Worm (Caenorhabditis elegans) whole organism, young adult: ENCODE data around the gene Y44A6D.5.
A peak's percentile ranks its signal among the peaks of the same experiment; 100 is the strongest.

ENCODE experiments used
- C06A6.2 ChIP-seq: fragments of 200-800 bp; sonication (Bioruptor generic); conservative IDR thresholded peaks from 2 replicates; pipeline ENCODE4 v1.3.6; 2022; ENCODE audit warnings: missing genetic modification characterization, missing compliant biosample characterization
- C17E4.6 ChIP-seq: fragments of 200-800 bp; sonication (Bioruptor generic); IDR thresholded peaks from 2 replicates; pipeline ENCODE4 v1.3.6; 2022; ENCODE audit warnings: missing genetic modification reagents, missing genetic modification characterization, missing compliant biosample characterization
- F23B12.7 ChIP-seq: sonication (generic microtip); optimal IDR thresholded peaks from 2 replicates; lab custom pipeline; 2017; ENCODE audit warnings: missing genetic modification characterization, mild to moderate bottlenecking, missing compliant biosample characterization, antibody characterized with exemption, moderate library complexity; ENCODE audit not compliant: insufficient read depth
- F37B4.10 ChIP-seq: fragments of 200-800 bp; sonication (Bioruptor generic); IDR thresholded peaks from 2 replicates; pipeline ENCODE4 v1.3.6; 2022; ENCODE audit warnings: missing genetic modification characterization, missing compliant biosample characterization
- F52B5.7 ChIP-seq: sonication (generic microtip); optimal IDR thresholded peaks from 2 replicates; lab custom pipeline; 2016; ENCODE audit warnings: mild to moderate bottlenecking, missing genetic modification characterization, missing compliant biosample characterization
- F57A8.1 ChIP-seq: fragments of 200-800 bp; sonication (Bioruptor generic); optimal IDR thresholded peaks from 2 replicates; lab custom pipeline; 2018; ENCODE audit warnings: mild to moderate bottlenecking, missing genetic modification characterization, moderate library complexity, missing compliant biosample characterization
- F57C9.4 ChIP-seq: sonication (generic microtip); optimal IDR thresholded peaks from 2 replicates; lab custom pipeline; 2017; ENCODE audit warnings: mild to moderate bottlenecking, missing genetic modification characterization, missing compliant biosample characterization
- Y53F4B.3 ChIP-seq: fragments of 200-800 bp; sonication (Bioruptor generic); IDR thresholded peaks from 2 replicates; pipeline ENCODE4 v1.3.6; 2022; ENCODE audit warnings: missing genetic modification reagents, missing genetic modification characterization, missing compliant biosample characterization
- Y56A3A.18 ChIP-seq: fragments of 200-800 bp; sonication (Bioruptor generic); IDR thresholded peaks from 2 replicates; pipeline ENCODE4 v1.3.6; 2022; ENCODE audit warnings: missing genetic modification reagents, missing genetic modification characterization, missing compliant biosample characterization
- akir-1 ChIP-seq: fragments of 200-800 bp; sonication (Bioruptor generic); optimal IDR thresholded peaks from 2 replicates; lab custom pipeline; 2018; ENCODE audit warnings: mild to moderate bottlenecking, missing genetic modification characterization, moderate library complexity, missing compliant biosample characterization
- ama-1 ChIP-seq, 3 experiments: fragments of 150-350 bp in 1 of 3; sonication (generic microtip) in 2 of 3; optimal IDR thresholded peaks; 2 replicates each; lab custom pipeline; 2014 to 2018; ENCODE audit warnings: missing biosample characterization in 2 of 3, missing genetic modification characterization in 2 of 3, missing genetic modification reagents in 2 of 3
- aptf-3 ChIP-seq: fragments of 200-800 bp; sonication (Bioruptor generic); IDR thresholded peaks from 2 replicates; pipeline ENCODE4 v1.3.6; 2022; ENCODE audit warnings: missing genetic modification characterization, missing compliant biosample characterization
- atf-7 ChIP-seq: sonication (generic microtip); optimal IDR thresholded peaks from 2 replicates; lab custom pipeline; 2017; ENCODE audit warnings: mild to moderate bottlenecking, missing genetic modification characterization, missing compliant biosample characterization
- bed-1 ChIP-seq: fragments of 200-800 bp; sonication (Bioruptor generic); IDR thresholded peaks from 2 replicates; pipeline ENCODE4 v1.3.6; 2022; ENCODE audit warnings: missing genetic modification reagents, missing genetic modification characterization, missing compliant biosample characterization
- ccch-3 ChIP-seq: fragments of 200-800 bp; sonication (Bioruptor generic); optimal IDR thresholded peaks from 2 replicates; lab custom pipeline; 2018; ENCODE audit warnings: mild to moderate bottlenecking, missing genetic modification characterization, missing compliant biosample characterization
- chd-7 ChIP-seq: sonication (generic microtip); optimal IDR thresholded peaks from 2 replicates; lab custom pipeline; 2016; ENCODE audit warnings: mild to moderate bottlenecking, missing genetic modification characterization, moderate library complexity, missing compliant biosample characterization
- dox-1 ChIP-seq: fragments of 200-800 bp; sonication (Bioruptor generic); IDR thresholded peaks from 2 replicates; pipeline ENCODE4 v1.3.6; 2022; ENCODE audit warnings: missing genetic modification reagents, missing genetic modification characterization, missing compliant biosample characterization
- dpl-1 ChIP-seq: fragments of 150-350 bp; optimal IDR thresholded peaks from 2 replicates; lab custom pipeline; 2014; ENCODE audit warnings: missing biosample characterization, missing genetic modification reagents, missing genetic modification characterization
- efl-1 ChIP-seq: fragments of 150-350 bp; optimal IDR thresholded peaks from 2 replicates; lab custom pipeline; 2014; ENCODE audit warnings: missing biosample characterization, missing genetic modification reagents, missing genetic modification characterization
- gei-17 ChIP-seq: fragments of 200-800 bp; sonication (Bioruptor generic); optimal IDR thresholded peaks from 2 replicates; lab custom pipeline; 2018; ENCODE audit warnings: mild to moderate bottlenecking, missing genetic modification characterization, missing compliant biosample characterization
- hlh-26 ChIP-seq: fragments of 200-800 bp; sonication (Bioruptor generic); conservative IDR thresholded peaks from 2 replicates; pipeline ENCODE4 v1.3.6; 2022; ENCODE audit warnings: missing genetic modification reagents, missing genetic modification characterization, missing compliant biosample characterization
- let-607 ChIP-seq, 2 experiments: fragments of 200-800 bp in 1 of 2; sonication (Bioruptor generic) in 1 of 2; sonication (generic microtip) in 1 of 2; optimal IDR thresholded peaks; 2 replicates each; lab custom pipeline; 2016 to 2018; ENCODE audit warnings: mild to moderate bottlenecking in 2 of 2, missing compliant biosample characterization in 2 of 2, missing genetic modification characterization in 2 of 2, moderate library complexity in 2 of 2, missing genotype in 1 of 2
- lin-35 ChIP-seq, 3 experiments: fragments of 150-350 bp in 2 of 3; sonication (generic microtip) in 1 of 3; optimal IDR thresholded peaks; 2 replicates each; lab custom pipeline; 2014 to 2018; ENCODE audit warnings: missing biosample characterization in 3 of 3, missing genetic modification characterization in 3 of 3, missing genetic modification reagents in 3 of 3
- lin-54 ChIP-seq: fragments of 200-800 bp; sonication (Bioruptor generic); optimal IDR thresholded peaks from 2 replicates; lab custom pipeline; 2018; ENCODE audit warnings: mild to moderate bottlenecking, missing genetic modification characterization, missing compliant biosample characterization
- lsl-1 ChIP-seq: fragments of 200-800 bp; sonication (Bioruptor generic); optimal IDR thresholded peaks from 2 replicates; lab custom pipeline; 2018; ENCODE audit warnings: mild to moderate bottlenecking, missing genetic modification characterization, moderate library complexity, missing compliant biosample characterization
- lsy-27 ChIP-seq: sonication (generic microtip); optimal IDR thresholded peaks from 2 replicates; lab custom pipeline; 2017; ENCODE audit warnings: missing genetic modification characterization, mild to moderate bottlenecking, missing compliant biosample characterization, antibody characterized with exemption, missing genotype, borderline replicate concordance; ENCODE audit not compliant: insufficient read depth
- madf-3 ChIP-seq: fragments of 200-800 bp; sonication (Bioruptor generic); IDR thresholded peaks from 2 replicates; pipeline ENCODE4 v1.3.6; 2022; ENCODE audit warnings: missing genetic modification reagents, missing genetic modification characterization, missing compliant biosample characterization
- madf-6 ChIP-seq: fragments of 200-800 bp; sonication (Bioruptor generic); IDR thresholded peaks from 2 replicates; pipeline ENCODE4 v1.3.6; 2022; ENCODE audit warnings: missing genetic modification reagents, missing genetic modification characterization, missing compliant biosample characterization
- nfya-1 ChIP-seq: sonication (generic microtip); optimal IDR thresholded peaks from 2 replicates; lab custom pipeline; 2017; ENCODE audit warnings: antibody characterized with exemption, missing compliant biosample characterization, missing genetic modification characterization, borderline replicate concordance; ENCODE audit not compliant: insufficient read depth
- nfyb-1 ChIP-seq: fragments of 200-800 bp; sonication (Bioruptor generic); IDR thresholded peaks from 2 replicates; pipeline ENCODE4 v1.3.6; 2022; ENCODE audit warnings: missing genetic modification reagents, missing genetic modification characterization, missing compliant biosample characterization
- nhr-27 ChIP-seq: fragments of 200-800 bp; sonication (Bioruptor generic); optimal IDR thresholded peaks from 2 replicates; lab custom pipeline; 2018; ENCODE audit warnings: mild to moderate bottlenecking, missing genetic modification characterization, moderate library complexity, missing compliant biosample characterization
- nhr-80 ChIP-seq: sonication (generic microtip); optimal IDR thresholded peaks from 2 replicates; lab custom pipeline; 2016; ENCODE audit warnings: missing genetic modification characterization, missing compliant biosample characterization
- rec-8 ChIP-seq, 2 experiments: sonication (generic microtip); optimal IDR thresholded peaks; 2 replicates each; lab custom pipeline; 2016; ENCODE audit warnings: mild to moderate bottlenecking in 2 of 2, missing genetic modification characterization in 2 of 2, missing genetic modification reagents in 2 of 2, missing genotype in 2 of 2, missing biosample characterization in 1 of 2, missing compliant biosample characterization in 1 of 2, moderate library complexity in 1 of 2
- repo-1 ChIP-seq: sonication (generic microtip); optimal IDR thresholded peaks from 2 replicates; lab custom pipeline; 2017; ENCODE audit warnings: mild to moderate bottlenecking, missing genetic modification characterization, missing compliant biosample characterization
- rpc-1 ChIP-seq, 2 experiments: fragments of 150-350 bp in 1 of 2; sonication (generic microtip) in 1 of 2; optimal IDR thresholded peaks; 2 replicates each; lab custom pipeline; 2014 to 2018; ENCODE audit warnings: missing biosample characterization in 1 of 2, missing genetic modification characterization in 1 of 2, missing genetic modification reagents in 1 of 2, missing genotype in 1 of 2
- snpc-1.1 ChIP-seq: sonication (generic microtip); optimal IDR thresholded peaks from 2 replicates; lab custom pipeline; 2017; ENCODE audit warnings: missing genetic modification characterization, mild to moderate bottlenecking, missing compliant biosample characterization, antibody characterized with exemption, moderate library complexity, missing genotype, missing genetic modification reagents; ENCODE audit not compliant: insufficient read depth
- snpc-3.4 ChIP-seq: sonication (generic microtip); optimal IDR thresholded peaks from 2 replicates; lab custom pipeline; 2017; ENCODE audit warnings: missing genetic modification characterization, mild to moderate bottlenecking, missing compliant biosample characterization, antibody characterized with exemption, moderate library complexity, missing genotype, missing genetic modification reagents
- somi-1 ChIP-seq: fragments of 200-800 bp; sonication (Bioruptor generic); optimal IDR thresholded peaks from 2 replicates; lab custom pipeline; 2018; ENCODE audit warnings: mild to moderate bottlenecking, missing genetic modification characterization, missing compliant biosample characterization
- tbp1 ChIP-seq: fragments of 200-800 bp; sonication (Bioruptor generic); optimal IDR thresholded peaks from 2 replicates; lab custom pipeline; 2018; ENCODE audit warnings: mild to moderate bottlenecking, missing genetic modification characterization, missing compliant biosample characterization
- ztf-18 ChIP-seq: sonication (generic microtip); optimal IDR thresholded peaks from 2 replicates; lab custom pipeline; 2016; ENCODE audit warnings: missing genotype, mild to moderate bottlenecking, missing genetic modification characterization, missing compliant biosample characterization

Gene Y44A6D.5

ce11 chrV:20776761-20777160, 26.0 kb downstream of the Y44A6D.5 start (continued):
- TF ChIP-seq nfya-1 (tag; lab: Kevin White, UChicago), result no peak
- no peak for TF ChIP-seq bed-1 (GFP tag; lab: Robert Waterston, UW)
- peak; percentile 31; the same call in 1 of the 2 replicates for TF ChIP-seq madf-6 (GFP tag; lab: Robert Waterston, UW)
- no peak for TF ChIP-seq ztf-18
- TF ChIP-seq lin-35 (GFP tag; optimal IDR thresholded peaks at IDR 0.05; lab: Kevin White, UChicago), result no peak
- TF ChIP-seq nhr-80 (tag; lab: Kevin White, UChicago), result peak; percentile 58
- no peak for TF ChIP-seq hlh-26 (GFP tag; lab: Robert Waterston, UW)
- TF ChIP-seq rec-8 (tag; optimal IDR thresholded peaks at IDR 0.05; lab: Kevin White, UChicago), result no peak
- peak; percentile 40 for TF ChIP-seq tbp1 (GFP tag; lab: Kevin White, UChicago)
- TF ChIP-seq let-607 (tag; optimal IDR thresholded peaks at IDR 0.05; lab: Kevin White, UChicago), result no peak
- no peak for TF ChIP-seq Y53F4B.3
- TF ChIP-seq lin-54 (GFP tag; lab: Kevin White, UChicago), result peak; percentile 35
- no peak for TF ChIP-seq rpc-1 (optimal IDR thresholded peaks at IDR 0.05; lab: Kevin White, UChicago)
- TF ChIP-seq rpc-1 (tag; optimal IDR thresholded peaks at IDR 0.05; lab: Kevin White, UChicago), result no peak
- no peak for TF ChIP-seq F57C9.4 (tag; lab: Kevin White, UChicago)
- no peak for TF ChIP-seq dpl-1 (GFP tag; lab: Kevin White, UChicago)
- TF ChIP-seq aptf-3 (GFP tag; lab: Robert Waterston, UW), result no peak
- TF ChIP-seq ama-1 (optimal IDR thresholded peaks at IDR 0.05; lab: Kevin White, UChicago), result peak; percentile 60
- no peak for TF ChIP-seq ama-1 (GFP tag; optimal IDR thresholded peaks at IDR 0.05; lab: Kevin White, UChicago)
- no peak for TF ChIP-seq F37B4.10 (GFP tag; lab: Robert Waterston, UW)
- TF ChIP-seq snpc-3.4, result no peak
- TF ChIP-seq madf-3 (GFP tag; lab: Robert Waterston, UW), result peak; percentile 69; the same call in 1 of the 2 replicates
- TF ChIP-seq lsl-1 (GFP tag; lab: Kevin White, UChicago), result no peak
- TF ChIP-seq efl-1, result no peak
- TF ChIP-seq akir-1 (GFP tag; lab: Kevin White, UChicago), result no peak
- TF ChIP-seq C17E4.6 (GFP tag; lab: Robert Waterston, UW), result no peak
- TF ChIP-seq ccch-3, result no peak
- no peak for TF ChIP-seq chd-7
- TF ChIP-seq atf-7 (tag; lab: Kevin White, UChicago), result no peak
- TF ChIP-seq nfyb-1, result peak; percentile 65; the same call in 1 of the 2 replicates
- no peak for TF ChIP-seq Y56A3A.18
- TF ChIP-seq lsy-27 (tag; lab: Kevin White, UChicago), result no peak
- no peak for TF ChIP-seq nhr-27
- no peak for TF ChIP-seq F52B5.7 (tag; lab: Kevin White, UChicago)
- TF ChIP-seq gei-17 (GFP tag; lab: Kevin White, UChicago), result no peak
- no peak for TF ChIP-seq somi-1 (GFP tag; lab: Kevin White, UChicago)
- TF ChIP-seq snpc-1.1, result no peak
- TF ChIP-seq C06A6.2 (GFP tag; lab: Robert Waterston, UW), result no peak
- peak; percentile 27; the same call in 1 of the 2 replicates for TF ChIP-seq dox-1 (GFP tag; lab: Robert Waterston, UW)
- peak; percentile 71 for TF ChIP-seq F23B12.7 (tag; lab: Kevin White, UChicago)
- no peak for TF ChIP-seq repo-1
- TF ChIP-seq F57A8.1 (GFP tag; lab: Kevin White, UChicago), result no peak
